Worm (Caenorhabditis elegans) whole organism, L4/young adult: Measurements from ENCODE around the gene F10C1.9.

Source experiments
- W03F9.2 ChIP-seq: fragments of 150-350 bp; optimal IDR thresholded peaks from 2 replicates; lab custom pipeline; 2014; ENCODE audit warnings: missing biosample characterization, missing genetic modification characterization
- dao-5 ChIP-seq: sonication (generic microtip); optimal IDR thresholded peaks from 2 replicates; lab custom pipeline; 2016; ENCODE audit warnings: missing genotype, missing genetic modification characterization, moderate library complexity, missing compliant biosample characterization
- him-1 ChIP-seq: sonication (generic microtip); optimal IDR thresholded peaks from 2 replicates; lab custom pipeline; 2016; ENCODE audit warnings: missing genotype, missing genetic modification reagents, missing genetic modification characterization, missing compliant biosample characterization

DNA sequence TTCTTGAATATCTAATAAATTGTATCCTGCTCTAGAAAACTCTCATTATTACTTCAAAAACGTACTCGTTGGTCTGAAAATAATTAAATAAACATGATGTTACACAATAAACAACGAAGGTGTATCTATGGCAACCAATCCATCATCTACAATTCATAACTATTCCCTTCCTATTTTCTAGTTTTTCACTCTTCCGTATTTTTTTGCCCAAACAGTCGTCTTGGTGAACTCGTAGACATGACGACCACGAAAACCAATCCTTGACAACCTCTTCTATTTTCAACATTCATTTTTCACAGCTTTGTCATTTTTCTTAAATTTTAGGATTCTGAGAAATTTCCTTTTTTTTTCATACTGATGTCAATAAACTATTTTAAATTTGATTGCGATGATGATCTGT, 43.7 kb upstream of the F10C1.9 start, which contains the start of gene K05F1.13:
- TF ChIP-seq W03F9.2 (tag; lab: Kevin White, UChicago): no peak
- no peak for TF ChIP-seq him-1 (tag; lab: Kevin White, UChicago)
- no peak for TF ChIP-seq dao-5 (tag; lab: Kevin White, UChicago)
